Worm (Caenorhabditis elegans): ENCODE measurements around the gene bkip-1.
A peak's percentile ranks its signal among the peaks of the same experiment; 100 is the strongest.

Gene bkip-1

ce11 chrII:14059767-14060166, 41.3 kb upstream of the bkip-1 start, which contains the start of gene rpb-11:
TSS of gene rpb-11 (plus strand) at chrII:14060085.
- TF ChIP-seq hif-1 (tag; optimal IDR thresholded peaks at IDR 0.05) (peak; percentile 44 to 68), lim-7 (GFP tag; IDR thresholded peaks at IDR 0.05) (no peak), Y105C5A.15 (GFP tag; IDR thresholded peaks at IDR 0.05) (no peak), pqm-1 (tag; optimal IDR thresholded peaks at IDR 0.05) (no peak), F44E2.7 (GFP tag; IDR thresholded peaks at IDR 0.05) (no peak), lin-39 (tag; optimal IDR thresholded peaks at IDR 0.05) (no peak), Y75B8A.6 (GFP tag; IDR thresholded peaks at IDR 0.05) (no peak), nhr-77 (tag; optimal IDR thresholded peaks at IDR 0.05) (peak; percentile 99), duxl-1 (tag; optimal IDR thresholded peaks at IDR 0.05; ENCODE audit: poor library complexity) (peak; percentile 94), lsy-2 (tag; optimal IDR thresholded peaks at IDR 0.05) (peak; percentile 45 to 96), F10B5.3 (tag; optimal IDR thresholded peaks at IDR 0.05) (peak; percentile 83), ZK546.5 (tag; optimal IDR thresholded peaks at IDR 0.05) (peak in 1 of 2 experiments; percentile 41), snpc-1.2 (GFP tag; IDR thresholded peaks at IDR 0.05) (no peak), daf-16 (GFP tag; optimal IDR thresholded peaks at IDR 0.05) (peak in 1 of 2 experiments; percentile 77), daf-16 (tag; optimal IDR thresholded peaks at IDR 0.05) (peak; percentile 62), zfp-2 (tag; optimal IDR thresholded peaks at IDR 0.05) (peak; percentile 31), egl-27 (tag; optimal IDR thresholded peaks at IDR 0.05) (no peak), ceh-62 (tag; optimal IDR thresholded peaks at IDR 0.05) (no peak), dve-1 (tag; optimal IDR thresholded peaks at IDR 0.05; ENCODE audit: insufficient read depth) (peak; percentile 95), lin-15B (tag; optimal IDR thresholded peaks at IDR 0.05) (peak; percentile 48), ceh-44 (GFP tag; IDR thresholded peaks at IDR 0.05) (no peak), spr-1 (tag; optimal IDR thresholded peaks at IDR 0.05) (peak; percentile 93), saeg-2 (GFP tag; IDR thresholded peaks at IDR 0.05) (peak; percentile 71), lin-29 (GFP tag; IDR thresholded peaks at IDR 0.05) (peak; percentile 83), zip-11 (GFP tag; IDR thresholded peaks at IDR 0.05) (no peak), jun-1 (tag; optimal IDR thresholded peaks at IDR 0.05) (peak; percentile 48), F37D6.2 (tag; optimal IDR thresholded peaks at IDR 0.05) (peak; percentile 83), ceh-82 (tag; optimal IDR thresholded peaks at IDR 0.05) (no peak), unc-39 (tag; optimal IDR thresholded peaks at IDR 0.05) (no peak), lin-1 (GFP tag; IDR thresholded peaks at IDR 0.05) (peak; percentile 81; the same call in 1 of the 2 replicates), zfp-3 (GFP tag; conservative IDR thresholded peaks at IDR 0.05) (peak; percentile 85), ztf-11 (tag; optimal IDR thresholded peaks at IDR 0.05) (no peak), cey-2 (tag; optimal IDR thresholded peaks at IDR 0.05; ENCODE audit: borderline replicate concordance, insufficient read depth) (no peak), daf-19 (GFP tag; conservative IDR thresholded peaks at IDR 0.05) (no peak), daf-8 (GFP tag; IDR thresholded peaks at IDR 0.05) (no peak), R02D3.7 (tag; optimal IDR thresholded peaks at IDR 0.05) (no peak), rbr-2 (tag; optimal IDR thresholded peaks at IDR 0.05) (peak; percentile 91), Y48G9A.11 (GFP tag; IDR thresholded peaks at IDR 0.05) (peak; percentile 47; the same call in 1 of the 2 replicates), attf-4 (tag; optimal IDR thresholded peaks at IDR 0.05) (no peak), nhr-25 (tag; optimal IDR thresholded peaks at IDR 0.05; ENCODE audit: borderline replicate concordance, insufficient read depth) (peak; percentile 34), nhr-42 (GFP tag; IDR thresholded peaks at IDR 0.05) (peak; percentile 96), fkh-10 (GFP tag; optimal IDR thresholded peaks at IDR 0.05) (peak; percentile 88), arid-1 (GFP tag; conservative IDR thresholded peaks at IDR 0.05) (peak; percentile 72), unc-130 (GFP tag; optimal IDR thresholded peaks at IDR 0.05) (peak; percentile 73), php-3 (GFP tag; IDR thresholded peaks at IDR 0.05) (0 out of 2 replicates have a peak, but pooled peaks have one; percentile 53), pha-4 (GFP tag; IDR thresholded peaks at IDR 0.05) (peak; percentile 89; the same call in 1 of the 2 replicates), pha-4 (tag; optimal IDR thresholded peaks at IDR 0.05) (peak; percentile 41), T20F7.1 (GFP tag; optimal IDR thresholded peaks at IDR 0.05) (no peak), nhr-41 (GFP tag; IDR thresholded peaks at IDR 0.05) (no peak), mdl-1 (tag; optimal IDR thresholded peaks at IDR 0.05) (peak in 1 of 2 experiments; percentile 24), lin-38 (GFP tag; IDR thresholded peaks at IDR 0.05) (peak; percentile 95)

Data from whole organism, L4 larva.